Fruit fly (Drosophila melanogaster): ENCODE measurements around the gene CG9988.

Gene CG9988

dm6 chr3R:28687969-28688368 lies 51.8 kb downstream of the CG9988 start (continued):
- no peak for TF ChIP-seq CG10267 (tag; optimal IDR thresholded peaks at IDR 0.05)
- TF ChIP-seq Awh (GFP tag; IDR thresholded peaks at IDR 0.05): 0 out of 2 replicates have a peak, but pooled peaks have one; percentile 40
- TF ChIP-seq crol (GFP tag; IDR thresholded peaks at IDR 0.05): no peak
- no peak for TF ChIP-seq hkb (optimal IDR thresholded peaks at IDR 0.05)
- TF ChIP-seq hkb (GFP tag; IDR thresholded peaks at IDR 0.05): no peak
- no peak for TF ChIP-seq sob (GFP tag; IDR thresholded peaks at IDR 0.05)
- TF ChIP-seq abd-A (tag; optimal IDR thresholded peaks at IDR 0.05): peak; percentile 73
- no peak for TF ChIP-seq Rx (GFP tag; IDR thresholded peaks at IDR 0.05)
- TF ChIP-seq CG42726 (GFP tag; IDR thresholded peaks at IDR 0.05; ENCODE audit: partially characterized antibody): no peak
- TF ChIP-seq ci (GFP tag; IDR thresholded peaks at IDR 0.05): peak; percentile 39; the same call in 1 of the 3 replicates
- no peak for TF ChIP-seq dpn (GFP tag; optimal IDR thresholded peaks at IDR 0.05)
- TF ChIP-seq GATAe (GFP tag; conservative IDR thresholded peaks at IDR 0.05): no peak
- peak; percentile 1 for TF ChIP-seq Vsx1 (GFP tag; optimal IDR thresholded peaks at IDR 0.05)
- TF ChIP-seq Pdp1 (GFP tag; optimal IDR thresholded peaks at IDR 0.05): peak in 1 of 2 experiments; percentile 9
- TF ChIP-seq slp2 (GFP tag; optimal IDR thresholded peaks at IDR 0.05): no peak
- TF ChIP-seq CG18011 (GFP tag; optimal IDR thresholded peaks at IDR 0.05): no peak
- TF ChIP-seq Hr78 (GFP tag; optimal IDR thresholded peaks at IDR 0.05): peak in 1 of 2 experiments; percentile 1
- TF ChIP-seq ara (GFP tag; IDR thresholded peaks at IDR 0.05): 0 out of 2 replicates have a peak, but pooled peaks have one; percentile 34
- peak; percentile 33 for TF ChIP-seq kni (GFP tag; optimal IDR thresholded peaks at IDR 0.05)

Data from whole organism, embryonic.